Fruit fly (Drosophila melanogaster): ENCODE measurements around the gene CG7920.

DNA sequence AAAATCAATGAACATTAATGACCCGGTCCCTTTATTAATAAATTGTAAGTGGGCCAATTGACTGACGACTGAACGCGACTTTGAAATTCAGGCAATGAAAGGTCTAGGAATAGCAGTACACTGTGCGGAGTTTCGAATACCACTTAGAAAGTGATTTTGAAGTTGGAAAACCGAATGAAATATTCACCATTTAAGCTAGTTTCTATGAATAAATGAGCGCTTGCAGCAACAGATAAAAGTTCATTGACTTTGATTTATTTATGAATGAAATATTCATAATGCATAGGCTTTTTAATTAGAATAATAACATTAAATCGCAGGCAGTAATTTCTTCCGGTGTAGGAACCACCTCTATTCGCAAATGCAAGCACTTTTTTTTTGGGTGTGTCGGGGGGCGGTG, 5.9 kb upstream of the CG7920 start:
- TF ChIP-seq kay (GFP tag; ENCODE audit: borderline replicate concordance) (no peak), Hr96 (GFP tag; optimal IDR thresholded peaks at IDR 0.05) (no peak), CG7101 (tag; optimal IDR thresholded peaks at IDR 0.05) (no peak)
